Fruit fly (Drosophila melanogaster): ENCODE data around the gene Hs2st.

DNA sequence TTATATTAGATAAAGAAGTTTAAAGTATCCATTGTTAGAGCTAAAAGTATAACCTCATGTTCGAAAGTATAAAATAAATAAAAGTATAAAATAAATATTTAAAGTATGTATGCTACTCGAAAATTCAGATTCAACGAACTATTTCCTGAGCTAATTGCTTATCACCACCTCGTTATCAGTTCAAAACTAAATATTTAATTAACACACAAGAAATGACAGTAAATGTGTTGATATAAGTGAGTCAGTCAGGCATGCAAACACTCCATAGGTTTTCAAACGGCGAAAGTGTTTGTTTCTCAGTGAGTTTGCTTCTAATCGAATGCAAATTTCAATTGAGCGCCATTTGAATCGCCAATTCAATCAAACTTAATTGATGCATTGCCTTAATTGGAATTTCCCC lies 10.3 kb downstream of the Hs2st start:
- TF ChIP-seq CG12768 (GFP tag; optimal IDR thresholded peaks at IDR 0.05), result peak; percentile 11
- TF ChIP-seq tj (GFP tag; optimal IDR thresholded peaks at IDR 0.05), result no peak
- no peak for TF ChIP-seq kay (GFP tag; ENCODE audit: borderline replicate concordance)
- TF ChIP-seq Crg-1 (GFP tag; optimal IDR thresholded peaks at IDR 0.05), result no peak
- TF ChIP-seq CG7101 (tag; optimal IDR thresholded peaks at IDR 0.05), result peak; percentile 72
- TF ChIP-seq cic (GFP tag; optimal IDR thresholded peaks at IDR 0.05), result peak; percentile 89
- no peak for TF ChIP-seq Mnt (GFP tag; optimal IDR thresholded peaks at IDR 0.05)

Data from whole organism, adult.